Worm (Caenorhabditis elegans) whole organism, L4/young adult: ENCODE data around the gene C33C12.11.

Experiments
- dao-5 ChIP-seq: sonication (generic microtip); optimal IDR thresholded peaks from 2 replicates; lab custom pipeline; 2016; ENCODE audit warnings: missing genotype, missing genetic modification characterization, moderate library complexity, missing compliant biosample characterization
- him-1 ChIP-seq: sonication (generic microtip); optimal IDR thresholded peaks from 2 replicates; lab custom pipeline; 2016; ENCODE audit warnings: missing genotype, missing genetic modification reagents, missing genetic modification characterization, missing compliant biosample characterization

DNA sequence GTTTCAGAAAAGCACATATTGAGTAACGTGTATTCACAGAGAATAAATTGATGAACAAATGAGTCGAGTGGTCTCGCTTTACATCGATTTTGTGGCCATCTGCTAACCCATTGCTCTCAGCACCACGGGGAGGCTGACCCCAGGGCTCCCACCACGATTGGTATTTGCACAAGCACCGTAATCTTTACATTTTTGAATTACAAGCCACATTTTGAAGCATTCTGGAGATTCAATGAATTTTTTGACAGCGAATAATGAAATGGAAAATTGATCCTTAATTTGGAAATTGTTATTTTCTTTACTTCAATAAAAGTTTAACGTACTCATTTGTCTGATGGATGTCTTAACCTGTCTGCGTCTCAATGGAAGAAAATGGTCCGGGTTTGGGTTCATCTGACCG is 18.1 kb downstream of the C33C12.11 start, which contains the start of gene C40A11.6:
- no peak for TF ChIP-seq him-1
- TF ChIP-seq dao-5 = no peak
